Worm (Caenorhabditis elegans) whole organism, young adult: ENCODE measurements around the gene C26E6.12.

Source experiments
- B0035.1 ChIP-seq: sonication (generic microtip); optimal IDR thresholded peaks from 2 replicates; lab custom pipeline; 2016; ENCODE audit warnings: missing genetic modification characterization, mild to moderate bottlenecking, missing compliant biosample characterization, missing genotype, missing genetic modification reagents
- C06A6.2 ChIP-seq: fragments of 200-800 bp; sonication (Bioruptor generic); conservative IDR thresholded peaks from 2 replicates; pipeline ENCODE4 v1.3.6; 2022; ENCODE audit warnings: missing genetic modification characterization, missing compliant biosample characterization
- F39B2.1 ChIP-seq: fragments of 200-800 bp; sonication (Bioruptor generic); IDR thresholded peaks from 2 replicates; pipeline ENCODE4 v1.3.6; 2022; ENCODE audit warnings: missing genetic modification reagents, missing genetic modification characterization, missing compliant biosample characterization
- F52B5.7 ChIP-seq: sonication (generic microtip); optimal IDR thresholded peaks from 2 replicates; lab custom pipeline; 2016; ENCODE audit warnings: mild to moderate bottlenecking, missing genetic modification characterization, missing compliant biosample characterization
- T07F8.4 ChIP-seq: sonication (generic microtip); optimal IDR thresholded peaks from 2 replicates; lab custom pipeline; 2016; ENCODE audit warnings: mild to moderate bottlenecking, missing genetic modification characterization, moderate library complexity, missing compliant biosample characterization
- Y53G8AR.9 ChIP-seq: fragments of 200-800 bp; sonication (Bioruptor generic); conservative IDR thresholded peaks from 2 replicates; pipeline ENCODE4 v1.3.6; 2022; ENCODE audit warnings: missing genetic modification reagents, missing genetic modification characterization, missing compliant biosample characterization
- Y67H2A.10 ChIP-seq: fragments of 200-800 bp; sonication (Bioruptor generic); conservative IDR thresholded peaks from 2 replicates; pipeline ENCODE4 v1.3.6; 2022; ENCODE audit warnings: missing genetic modification reagents, missing genetic modification characterization, missing compliant biosample characterization
- akir-1 ChIP-seq: fragments of 200-800 bp; sonication (Bioruptor generic); optimal IDR thresholded peaks from 2 replicates; lab custom pipeline; 2018; ENCODE audit warnings: mild to moderate bottlenecking, missing genetic modification characterization, moderate library complexity, missing compliant biosample characterization
- athp-1 ChIP-seq: sonication (generic microtip); optimal IDR thresholded peaks from 2 replicates; lab custom pipeline; 2017; ENCODE audit warnings: mild to moderate bottlenecking, missing genetic modification characterization, missing compliant biosample characterization
- attf-3 ChIP-seq: fragments of 200-800 bp; sonication (Bioruptor generic); conservative IDR thresholded peaks from 2 replicates; pipeline ENCODE4 v1.3.6; 2022; ENCODE audit warnings: missing genetic modification reagents, missing genetic modification characterization, missing compliant biosample characterization
- ccch-3 ChIP-seq: fragments of 200-800 bp; sonication (Bioruptor generic); optimal IDR thresholded peaks from 2 replicates; lab custom pipeline; 2018; ENCODE audit warnings: mild to moderate bottlenecking, missing genetic modification characterization, missing compliant biosample characterization
- ceh-100 ChIP-seq: fragments of 200-800 bp; sonication (Bioruptor generic); IDR thresholded peaks from 2 replicates; pipeline ENCODE4 v1.3.6; 2022; ENCODE audit warnings: missing genetic modification reagents, missing genetic modification characterization, missing compliant biosample characterization
- ceh-27 ChIP-seq: fragments of 200-800 bp; sonication (Bioruptor generic); optimal IDR thresholded peaks from 2 replicates; lab custom pipeline; 2018; ENCODE audit warnings: mild to moderate bottlenecking, missing genetic modification characterization, moderate library complexity, missing compliant biosample characterization
- ceh-40 ChIP-seq: fragments of 200-800 bp; sonication (Bioruptor generic); IDR thresholded peaks from 2 replicates; pipeline ENCODE4 v1.3.6; 2022; ENCODE audit warnings: missing genetic modification characterization, missing compliant biosample characterization
- ceh-79 ChIP-seq: sonication (generic microtip); optimal IDR thresholded peaks from 2 replicates; lab custom pipeline; 2017; ENCODE audit warnings: mild to moderate bottlenecking, missing genetic modification characterization, missing compliant biosample characterization
- chd-7 ChIP-seq: sonication (generic microtip); optimal IDR thresholded peaks from 2 replicates; lab custom pipeline; 2016; ENCODE audit warnings: mild to moderate bottlenecking, missing genetic modification characterization, moderate library complexity, missing compliant biosample characterization
- egl-18 ChIP-seq: fragments of 200-800 bp; sonication (Bioruptor generic); IDR thresholded peaks from 2 replicates; pipeline ENCODE4 v1.3.6; 2022; ENCODE audit warnings: missing genetic modification reagents, missing genetic modification characterization, missing compliant biosample characterization
- egl-44 ChIP-seq: fragments of 200-800 bp; sonication (Bioruptor generic); IDR thresholded peaks from 2 replicates; pipeline ENCODE4 v1.3.6; 2022; ENCODE audit warnings: missing genetic modification reagents, missing genetic modification characterization, missing compliant biosample characterization
- ets-4 ChIP-seq: fragments of 200-800 bp; sonication (Bioruptor generic); optimal IDR thresholded peaks from 2 replicates; lab custom pipeline; 2018; ENCODE audit warnings: mild to moderate bottlenecking, missing genetic modification characterization, missing compliant biosample characterization
- fkh-3 ChIP-seq: sonication (generic microtip); optimal IDR thresholded peaks from 2 replicates; lab custom pipeline; 2016; ENCODE audit warnings: mild to moderate bottlenecking, missing genetic modification characterization, missing compliant biosample characterization
- hlh-12 ChIP-seq: sonication (generic microtip); optimal IDR thresholded peaks from 2 replicates; lab custom pipeline; 2016; ENCODE audit warnings: missing genetic modification characterization, missing compliant biosample characterization
- hlh-26 ChIP-seq: fragments of 200-800 bp; sonication (Bioruptor generic); conservative IDR thresholded peaks from 2 replicates; pipeline ENCODE4 v1.3.6; 2022; ENCODE audit warnings: missing genetic modification reagents, missing genetic modification characterization, missing compliant biosample characterization
- hrde-1 ChIP-seq: sonication (generic microtip); optimal IDR thresholded peaks from 2 replicates; lab custom pipeline; 2016; ENCODE audit warnings: missing genetic modification characterization, mild to moderate bottlenecking, missing compliant biosample characterization, moderate library complexity, missing genotype, missing genetic modification reagents, borderline replicate concordance
- let-526 ChIP-seq: fragments of 200-800 bp; sonication (Bioruptor generic); IDR thresholded peaks from 2 replicates; pipeline ENCODE4 v1.3.6; 2022; ENCODE audit warnings: missing genetic modification reagents, missing genetic modification characterization, missing compliant biosample characterization
- lin-54 ChIP-seq: fragments of 200-800 bp; sonication (Bioruptor generic); optimal IDR thresholded peaks from 2 replicates; lab custom pipeline; 2018; ENCODE audit warnings: mild to moderate bottlenecking, missing genetic modification characterization, missing compliant biosample characterization
- lsl-1 ChIP-seq: fragments of 200-800 bp; sonication (Bioruptor generic); optimal IDR thresholded peaks from 2 replicates; lab custom pipeline; 2018; ENCODE audit warnings: mild to moderate bottlenecking, missing genetic modification characterization, moderate library complexity, missing compliant biosample characterization
- lsy-27 ChIP-seq: sonication (generic microtip); optimal IDR thresholded peaks from 2 replicates; lab custom pipeline; 2017; ENCODE audit warnings: missing genetic modification characterization, mild to moderate bottlenecking, missing compliant biosample characterization, antibody characterized with exemption, missing genotype, borderline replicate concordance; ENCODE audit not compliant: insufficient read depth
- madf-10 ChIP-seq: sonication (generic microtip); optimal IDR thresholded peaks from 2 replicates; lab custom pipeline; 2016; ENCODE audit warnings: mild to moderate bottlenecking, missing genetic modification characterization, missing compliant biosample characterization
- mcd-1 ChIP-seq: fragments of 200-800 bp; sonication (Bioruptor generic); IDR thresholded peaks from 2 replicates; pipeline ENCODE4 v1.3.6; 2022; ENCODE audit warnings: missing genetic modification reagents, missing genetic modification characterization, missing compliant biosample characterization
- mes-4 ChIP-seq: sonication (generic microtip); optimal IDR thresholded peaks from 2 replicates; lab custom pipeline; 2016; ENCODE audit warnings: missing genotype, missing genetic modification characterization, missing compliant biosample characterization
- nfya-1 ChIP-seq: sonication (generic microtip); optimal IDR thresholded peaks from 2 replicates; lab custom pipeline; 2017; ENCODE audit warnings: antibody characterized with exemption, missing compliant biosample characterization, missing genetic modification characterization, borderline replicate concordance; ENCODE audit not compliant: insufficient read depth
- nhr-27 ChIP-seq: fragments of 200-800 bp; sonication (Bioruptor generic); optimal IDR thresholded peaks from 2 replicates; lab custom pipeline; 2018; ENCODE audit warnings: mild to moderate bottlenecking, missing genetic modification characterization, moderate library complexity, missing compliant biosample characterization
- pbrm-1 ChIP-seq: fragments of 200-800 bp; sonication (Bioruptor generic); IDR thresholded peaks from 2 replicates; pipeline ENCODE4 v1.3.6; 2022; ENCODE audit warnings: missing genetic modification reagents, missing genetic modification characterization, missing compliant biosample characterization
- rpc-1 ChIP-seq, 2 experiments: fragments of 150-350 bp in 1 of 2; sonication (generic microtip) in 1 of 2; optimal IDR thresholded peaks; 2 replicates each; lab custom pipeline; 2014 to 2018; ENCODE audit warnings: missing biosample characterization in 1 of 2, missing genetic modification characterization in 1 of 2, missing genetic modification reagents in 1 of 2, missing genotype in 1 of 2
- tbp1 ChIP-seq: fragments of 200-800 bp; sonication (Bioruptor generic); optimal IDR thresholded peaks from 2 replicates; lab custom pipeline; 2018; ENCODE audit warnings: mild to moderate bottlenecking, missing genetic modification characterization, missing compliant biosample characterization
- tbx-9 ChIP-seq: sonication (generic microtip); optimal IDR thresholded peaks from 2 replicates; lab custom pipeline; 2016; ENCODE audit warnings: borderline replicate concordance, missing genetic modification characterization, inconsistent platforms, missing compliant biosample characterization
- zfh-2 ChIP-seq: fragments of 200-800 bp; sonication (Bioruptor generic); conservative IDR thresholded peaks from 2 replicates; pipeline ENCODE4 v1.3.6; 2022; ENCODE audit warnings: missing genetic modification reagents, missing genetic modification characterization, missing compliant biosample characterization
- ztf-18 ChIP-seq: sonication (generic microtip); optimal IDR thresholded peaks from 2 replicates; lab custom pipeline; 2016; ENCODE audit warnings: missing genotype, mild to moderate bottlenecking, missing genetic modification characterization, missing compliant biosample characterization
- ztf-26 ChIP-seq: sonication (generic microtip); optimal IDR thresholded peaks from 2 replicates; lab custom pipeline; 2017; ENCODE audit warnings: missing genetic modification characterization, missing compliant biosample characterization
- ztf-6 ChIP-seq: fragments of 200-800 bp; sonication (Bioruptor generic); IDR thresholded peaks from 2 replicates; pipeline ENCODE4 v1.3.6; 2022; ENCODE audit warnings: missing genetic modification reagents, missing genetic modification characterization, missing compliant biosample characterization

The C26E6.12 gene

ce11 chrIII:4912317-4912716 is 19.7 kb downstream of the C26E6.12 start, which contains the start of the genes F26F4.9 and cee-1 (continued):
- peak; percentile 34 for TF ChIP-seq lsl-1
- TF ChIP-seq akir-1 (GFP tag; lab: Kevin White, UChicago): no peak
- TF ChIP-seq F52B5.7 (tag; lab: Kevin White, UChicago): no peak
- TF ChIP-seq mcd-1 (GFP tag; lab: Robert Waterston, UW): peak; percentile 48; the same call in 1 of the 2 replicates

DNA sequence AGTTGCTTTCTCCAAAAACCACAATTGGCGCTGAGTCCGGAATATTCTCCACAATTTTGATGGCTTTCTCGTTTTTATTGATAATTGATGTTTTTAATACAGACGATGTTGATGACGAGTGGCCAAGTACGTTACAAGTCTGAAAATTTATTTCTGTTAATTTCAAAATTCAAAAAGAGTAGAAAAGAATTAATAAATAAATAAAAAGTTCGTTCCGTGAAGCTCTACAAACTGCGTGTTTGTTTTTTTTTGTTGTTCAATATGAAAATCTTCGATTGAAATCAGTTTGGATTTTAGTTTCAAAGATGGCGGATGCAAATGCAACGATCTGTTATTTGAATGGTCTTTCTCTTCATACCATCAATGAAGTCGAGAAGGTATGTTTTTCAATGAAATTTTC is 21.1 kb downstream of the C26E6.12 start, which contains the start of gene F26F4.2:
Gene F26F4.2 (plus strand): TSS at position 301 of the 400 bp plus-strand sequence.
- TF ChIP-seq ztf-26 (tag; lab: Kevin White, UChicago): no peak
- no peak for TF ChIP-seq tbx-9 (tag; lab: Kevin White, UChicago)
- TF ChIP-seq chd-7 (tag; lab: Kevin White, UChicago): no peak
- no peak for TF ChIP-seq fkh-3 (tag; lab: Kevin White, UChicago)
- no peak for TF ChIP-seq lin-54 (GFP tag; lab: Kevin White, UChicago)
- no peak for TF ChIP-seq ztf-6 (GFP tag; lab: Robert Waterston, UW)
- no peak for TF ChIP-seq mes-4 (tag; lab: Kevin White, UChicago)
- no peak for TF ChIP-seq T07F8.4
- TF ChIP-seq rpc-1 (optimal IDR thresholded peaks at IDR 0.05; lab: Kevin White, UChicago): no peak
- TF ChIP-seq rpc-1 (tag; optimal IDR thresholded peaks at IDR 0.05; lab: Kevin White, UChicago): no peak
- no peak for TF ChIP-seq Y53G8AR.9
- no peak for TF ChIP-seq akir-1 (GFP tag; lab: Kevin White, UChicago)
- TF ChIP-seq egl-18: no peak
- TF ChIP-seq nhr-27 (tag; lab: Kevin White, UChicago): no peak
- TF ChIP-seq ceh-40 (GFP tag; lab: Robert Waterston, UW): no peak
- TF ChIP-seq hrde-1 (tag; lab: Kevin White, UChicago): no peak
- TF ChIP-seq ceh-100 (GFP tag; lab: Robert Waterston, UW): no peak
- TF ChIP-seq, all 124 proteins: peak for 0

ce11 chrIII:4909938-4910337 is 22.1 kb downstream of the C26E6.12 start, which contains the start of gene F26F4.12:
Gene F26F4.12 (minus strand): TSS chrIII:4910038.
- TF ChIP-seq attf-3 (GFP tag; lab: Robert Waterston, UW) (no peak), pbrm-1 (no peak), ceh-79 (tag; lab: Kevin White, UChicago) (no peak), C06A6.2 (GFP tag; lab: Robert Waterston, UW) (no peak), nhr-27 (tag; lab: Kevin White, UChicago) (no peak), hlh-26 (no peak), mes-4 (tag; lab: Kevin White, UChicago) (no peak), B0035.1 (tag; lab: Kevin White, UChicago) (no peak), egl-44 (no peak), hlh-12 (no peak), madf-10 (tag; lab: Kevin White, UChicago) (no peak), ztf-18 (tag; lab: Kevin White, UChicago) (no peak), let-526 (GFP tag; lab: Robert Waterston, UW) (no peak), athp-1 (tag; lab: Kevin White, UChicago) (no peak), ccch-3 (no peak), mcd-1 (GFP tag; lab: Robert Waterston, UW) (no peak), Y67H2A.10 (GFP tag; lab: Robert Waterston, UW) (no peak)

- TF ChIP-seq tbp1 (GFP tag; lab: Kevin White, UChicago): no peak
- TF ChIP-seq nfya-1 (tag; lab: Kevin White, UChicago): no peak
- TF ChIP-seq ceh-27 (GFP tag; lab: Kevin White, UChicago): no peak
- TF ChIP-seq fkh-3 (tag; lab: Kevin White, UChicago): no peak
- no peak for TF ChIP-seq zfh-2 (GFP tag; lab: Robert Waterston, UW)
- TF ChIP-seq ets-4 (GFP tag; lab: Kevin White, UChicago): no peak
- TF ChIP-seq F52B5.7 (tag; lab: Kevin White, UChicago): no peak
- no peak for TF ChIP-seq B0035.1 (tag; lab: Kevin White, UChicago)
- TF ChIP-seq Y67H2A.10 (GFP tag; lab: Robert Waterston, UW): no peak
- no peak for TF ChIP-seq F39B2.1 (GFP tag; lab: Robert Waterston, UW)
- no peak for TF ChIP-seq lsy-27 (tag; lab: Kevin White, UChicago)
- no peak for TF ChIP-seq pbrm-1
Measured at ce11 chrIII:4906896-4907295, 25.2 kb downstream of the C26E6.12 start, which contains the start of gene rom-1. Gene rom-1 (plus strand): TSS chrIII:4907196.
